Worm (Caenorhabditis elegans): ENCODE measurements around the gene M04B2.6.
A peak's percentile ranks its signal among the peaks of the same experiment; 100 is the strongest.

M04B2.6 gene

ce11 chrIV:11494924-11495323 lies 15.6 kb downstream of the M04B2.6 start:
- TF ChIP-seq him-1 (tag; optimal IDR thresholded peaks at IDR 0.05) (peak; percentile 70), dao-5 (tag; optimal IDR thresholded peaks at IDR 0.05) (no peak), W03F9.2 (tag; optimal IDR thresholded peaks at IDR 0.05) (no peak)

DNA sequence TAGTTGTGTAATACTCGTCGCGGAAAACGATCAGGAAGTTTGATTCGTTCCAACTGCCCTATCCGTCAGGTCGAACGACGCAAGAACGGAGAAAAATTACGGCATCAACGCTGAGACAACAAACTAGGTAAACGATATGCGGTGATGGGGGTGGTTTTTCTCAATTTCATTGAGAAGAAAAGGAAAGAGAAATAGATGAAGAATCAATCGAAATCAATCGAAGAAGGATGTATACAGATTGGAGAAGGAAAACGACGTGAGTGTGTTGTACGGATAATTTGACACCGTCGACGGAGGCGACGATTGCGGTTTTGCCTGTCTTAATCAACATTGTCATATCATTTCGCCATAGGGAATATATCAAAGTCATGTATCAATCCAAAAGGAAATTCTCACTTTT lies 16.7 kb downstream of the M04B2.6 start:
- TF ChIP-seq W03F9.2 (tag; optimal IDR thresholded peaks at IDR 0.05) (no peak), dao-5 (tag; optimal IDR thresholded peaks at IDR 0.05) (no peak), him-1 (tag; optimal IDR thresholded peaks at IDR 0.05) (no peak)

DNA sequence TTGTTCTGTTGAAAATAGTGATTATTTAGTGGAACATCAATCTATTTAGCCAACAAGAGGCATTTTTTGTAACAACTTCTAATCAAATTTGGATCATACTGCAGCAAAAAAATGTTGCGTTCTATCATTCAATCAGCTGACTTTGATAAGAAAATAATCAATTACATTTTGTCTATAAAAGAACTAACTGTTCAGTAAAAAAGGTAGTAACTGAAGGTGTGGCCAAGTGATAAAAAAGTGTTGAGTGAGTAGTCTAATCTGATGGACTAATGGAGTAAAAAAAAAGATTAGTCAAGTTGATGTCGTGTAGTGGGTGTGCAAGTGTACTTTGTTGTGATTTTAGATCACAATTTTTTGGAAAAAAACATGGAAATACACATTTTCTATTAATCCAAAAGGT lies 18.2 kb downstream of the M04B2.6 start:
- TF ChIP-seq W03F9.2 (tag; optimal IDR thresholded peaks at IDR 0.05) (no peak), dao-5 (tag; optimal IDR thresholded peaks at IDR 0.05) (no peak), him-1 (tag; optimal IDR thresholded peaks at IDR 0.05) (no peak)

- TF ChIP-seq W03F9.2 (tag; optimal IDR thresholded peaks at IDR 0.05), result no peak
- no peak for TF ChIP-seq him-1 (tag; optimal IDR thresholded peaks at IDR 0.05)
- TF ChIP-seq dao-5 (tag; optimal IDR thresholded peaks at IDR 0.05), result no peak
Observed at ce11 chrIV:11491422-11491821, 19.1 kb downstream of the M04B2.6 start.

DNA sequence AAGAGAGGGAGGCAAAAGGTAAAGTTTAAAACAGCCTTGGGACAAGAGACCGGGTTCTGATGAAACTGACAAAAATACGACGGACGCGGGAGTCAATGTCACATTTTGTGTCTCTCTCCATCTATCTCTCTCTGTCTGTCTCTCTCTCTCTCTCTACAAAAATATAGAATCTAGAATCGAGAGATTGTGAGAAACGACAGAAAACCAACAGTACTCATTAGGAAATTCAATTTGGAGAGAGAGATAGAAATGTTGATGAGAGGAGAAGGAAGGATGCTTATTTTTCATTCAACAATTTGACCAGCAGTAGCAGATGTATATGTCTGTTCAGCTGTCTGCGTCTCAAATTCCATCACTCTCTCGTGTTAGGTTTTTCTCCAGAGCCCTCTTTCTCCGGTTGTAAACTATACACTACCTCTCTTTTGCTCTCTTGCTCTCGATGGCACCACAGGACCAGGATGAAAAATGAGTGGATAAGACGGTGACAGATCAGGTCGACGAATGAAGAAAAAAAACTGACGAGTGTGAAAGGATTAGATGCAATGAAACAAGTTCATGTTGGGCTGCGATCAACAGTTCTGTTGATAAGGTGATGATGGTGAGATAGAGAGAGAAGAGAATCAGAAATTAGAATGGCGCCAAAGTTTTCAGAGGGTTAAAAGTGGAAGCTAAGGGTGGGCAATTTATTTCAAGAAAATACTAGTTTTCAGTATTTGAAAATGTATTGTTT lies 20.8 kb downstream of the M04B2.6 start:
- TF ChIP-seq W03F9.2 (tag; optimal IDR thresholded peaks at IDR 0.05) (peak; percentile 7), dao-5 (tag; optimal IDR thresholded peaks at IDR 0.05) (no peak)

- no peak for TF ChIP-seq dao-5 (tag; optimal IDR thresholded peaks at IDR 0.05)
- no peak for TF ChIP-seq him-1 (tag; optimal IDR thresholded peaks at IDR 0.05)
- no peak for TF ChIP-seq W03F9.2 (tag; optimal IDR thresholded peaks at IDR 0.05)
Observed at ce11 chrIV:11489077-11489476, 21.5 kb downstream of the M04B2.6 start.

ce11 chrIV:11487889-11488556 lies 22.5 kb downstream of the M04B2.6 start:
- no peak for TF ChIP-seq dao-5 (tag; optimal IDR thresholded peaks at IDR 0.05)
- TF ChIP-seq W03F9.2 (tag; optimal IDR thresholded peaks at IDR 0.05), result no peak
- TF ChIP-seq him-1 (tag; optimal IDR thresholded peaks at IDR 0.05), result no peak

DNA sequence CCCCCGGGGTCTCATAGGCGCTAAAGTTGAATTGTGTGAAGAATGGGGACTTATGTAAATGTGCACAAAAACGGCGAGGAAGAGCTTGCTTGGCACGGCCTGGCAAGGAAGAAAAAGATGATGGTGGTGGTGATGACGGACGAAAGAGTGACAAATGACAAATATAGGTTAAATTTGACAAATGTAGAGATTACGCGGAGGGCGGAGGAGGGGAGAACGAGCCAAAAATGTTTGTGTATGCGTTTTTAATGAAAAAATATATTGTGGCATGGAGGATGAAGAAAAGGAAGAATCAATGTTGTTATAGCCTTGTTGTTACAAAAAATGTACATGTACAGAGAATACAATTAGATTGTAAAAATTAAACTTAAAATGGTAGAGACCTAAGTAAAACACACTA lies 23.7 kb downstream of the M04B2.6 start:
- TF ChIP-seq him-1 (tag; optimal IDR thresholded peaks at IDR 0.05) (no peak), W03F9.2 (tag; optimal IDR thresholded peaks at IDR 0.05) (no peak), dao-5 (tag; optimal IDR thresholded peaks at IDR 0.05) (no peak)

ce11 chrIV:11480027-11480896 lies 30.3 kb downstream of the M04B2.6 start, which contains the start of the genes mbf-1 and nse-4:
Gene mbf-1, minus strand, starts transcription at chrIV:11480369.
Gene nse-4, plus strand, starts transcription at chrIV:11480846.
- TF ChIP-seq W03F9.2 (tag; optimal IDR thresholded peaks at IDR 0.05) (peak; percentile 95), dao-5 (tag; optimal IDR thresholded peaks at IDR 0.05) (no peak)

DNA sequence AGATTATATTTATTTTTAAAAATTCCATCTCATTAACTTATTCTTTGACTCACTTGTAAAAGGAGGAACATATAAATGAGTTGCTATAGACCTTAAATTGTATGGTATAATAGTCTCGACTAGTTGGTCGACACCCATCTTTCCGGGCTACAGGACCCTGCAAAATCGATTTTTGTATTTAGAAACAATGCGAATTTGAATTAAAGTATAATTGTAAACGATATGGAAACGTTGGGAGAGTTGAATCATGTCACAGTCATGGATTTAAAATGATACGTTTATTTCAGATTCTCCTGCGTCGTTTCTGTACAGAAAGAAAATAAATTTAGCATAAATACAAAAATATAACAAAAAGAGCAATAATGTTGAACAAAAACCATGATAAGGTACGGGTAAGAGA lies 31.5 kb downstream of the M04B2.6 start, which contains the start of gene catp-8:
TSS of gene catp-8 (minus strand) at position 157 of the 400 bp plus-strand sequence.
- no peak for TF ChIP-seq him-1 (tag; optimal IDR thresholded peaks at IDR 0.05)
- no peak for TF ChIP-seq dao-5 (tag; optimal IDR thresholded peaks at IDR 0.05)
- no peak for TF ChIP-seq W03F9.2 (tag; optimal IDR thresholded peaks at IDR 0.05)

ce11 chrIV:11475080-11475479 lies 35.5 kb downstream of the M04B2.6 start:
- TF ChIP-seq W03F9.2 (tag; optimal IDR thresholded peaks at IDR 0.05), result no peak
- TF ChIP-seq dao-5 (tag; optimal IDR thresholded peaks at IDR 0.05), result no peak
- TF ChIP-seq him-1 (tag; optimal IDR thresholded peaks at IDR 0.05), result no peak

- TF ChIP-seq him-1 (tag; optimal IDR thresholded peaks at IDR 0.05), result peak; percentile 81
- peak; percentile 56 for TF ChIP-seq W03F9.2 (tag; optimal IDR thresholded peaks at IDR 0.05)
- peak; percentile 91 for TF ChIP-seq dao-5 (tag; optimal IDR thresholded peaks at IDR 0.05)
Observed at ce11 chrIV:11474067-11474466, 36.5 kb downstream of the M04B2.6 start.

DNA sequence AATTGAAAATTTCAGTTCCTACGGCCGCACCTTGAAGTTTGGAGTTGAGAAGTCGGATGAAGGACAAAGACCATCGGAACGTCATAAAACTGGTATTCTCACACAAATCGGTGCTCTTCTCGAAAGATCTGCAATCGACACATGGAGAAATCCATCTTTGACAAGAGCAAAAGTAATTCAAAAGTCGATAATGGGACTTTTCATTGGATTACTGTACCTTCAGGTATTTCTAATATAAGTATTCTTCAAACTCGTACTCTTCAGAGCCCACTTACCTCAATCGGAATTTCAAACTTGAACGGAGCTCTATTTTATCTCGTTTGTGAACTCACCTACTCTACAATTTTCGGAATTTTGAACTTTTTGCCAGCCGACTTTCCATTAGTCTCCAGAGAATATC lies 38.5 kb downstream of the M04B2.6 start:
- TF ChIP-seq W03F9.2 (tag; optimal IDR thresholded peaks at IDR 0.05), result no peak
- TF ChIP-seq him-1 (tag; optimal IDR thresholded peaks at IDR 0.05), result no peak
- no peak for TF ChIP-seq dao-5 (tag; optimal IDR thresholded peaks at IDR 0.05)
